Worm (Caenorhabditis elegans): Measurements from ENCODE around the gene Y73F4A.3.

DNA sequence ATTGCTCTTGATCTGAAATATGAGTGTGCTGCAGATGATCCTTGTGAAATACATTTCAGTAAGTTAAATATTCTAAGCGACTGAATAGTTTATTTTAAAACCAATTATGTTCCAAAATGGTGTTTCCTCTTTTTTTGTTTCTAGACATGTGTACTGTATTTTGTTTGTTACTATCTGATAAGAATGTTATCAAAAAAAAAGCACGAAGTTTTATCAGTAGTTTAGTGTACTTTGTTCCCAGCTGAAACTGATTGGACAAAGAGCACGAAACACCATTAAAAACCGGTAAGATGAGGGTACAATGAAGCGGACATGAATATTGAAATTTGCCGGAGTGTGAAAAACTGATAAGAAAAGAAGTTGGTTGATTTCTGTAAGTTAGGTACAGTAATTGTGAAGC lies 29.9 kb upstream of the Y73F4A.3 start:
- TF ChIP-seq T22C8.4 (GFP tag; IDR thresholded peaks at IDR 0.05), result no peak
- no peak for TF ChIP-seq ztf-29 (GFP tag; IDR thresholded peaks at IDR 0.05)
- TF ChIP-seq med-1 (GFP tag; optimal IDR thresholded peaks at IDR 0.05; ENCODE audit: insufficient read depth), result no peak
- TF ChIP-seq ref-1 (GFP tag; conservative IDR thresholded peaks at IDR 0.05), result no peak
- TF ChIP-seq tab-1 (GFP tag; IDR thresholded peaks at IDR 0.05), result no peak
- TF ChIP-seq ztf-23 (GFP tag; IDR thresholded peaks at IDR 0.05), result no peak
- no peak for TF ChIP-seq flt-1 (GFP tag; IDR thresholded peaks at IDR 0.05)
- no peak for TF ChIP-seq klf-2 (GFP tag; conservative IDR thresholded peaks at IDR 0.05)

All from whole organism, midembryonic.